Fruit fly (Drosophila melanogaster) whole organism, embryonic: ENCODE measurements around the gene CG10194.
A peak's percentile ranks its signal among the peaks of the same experiment; 100 is the strongest.

Experiments used
- BEAF-32 ChIP-seq: fragments of 200-800 bp; sonication (Bioruptor generic); optimal IDR thresholded peaks from 3 replicates; lab custom pipeline; 2017; ENCODE audit warnings: missing biosample characterization, missing genetic modification characterization, mild to moderate bottlenecking, moderate library complexity, missing genetic modification reagents
- Blimp-1 ChIP-seq: fragments of 200-800 bp; sonication (Bioruptor generic); optimal IDR thresholded peaks from 3 replicates; lab custom pipeline; 2018; ENCODE audit warnings: missing biosample characterization, missing genetic modification characterization, mild to moderate bottlenecking, moderate library complexity, missing genetic modification reagents
- CG10543 ChIP-seq: fragments of 200-800 bp; sonication (Bioruptor generic); optimal IDR thresholded peaks from 3 replicates; lab custom pipeline; 2017; ENCODE audit warnings: missing biosample characterization, mild to moderate bottlenecking, missing genetic modification characterization, moderate library complexity
- CG11085 ChIP-seq: fragments of 200-800 bp; sonication (Bioruptor generic); IDR thresholded peaks from 2 replicates; pipeline ENCODE4 v1.3.6; 2022; ENCODE audit warnings: missing biosample characterization, missing genetic modification characterization
- CG11247 ChIP-seq: fragments of 200-800 bp; sonication (Bioruptor generic); IDR thresholded peaks from 2 replicates; pipeline ENCODE4 v1.3.6; 2022; ENCODE audit warnings: missing biosample characterization, missing genetic modification characterization
- CG14441 ChIP-seq: fragments of 200-800 bp; sonication (Bioruptor generic); IDR thresholded peaks from 2 replicates; pipeline ENCODE4 v1.3.6; 2022; ENCODE audit warnings: missing biosample characterization, missing genetic modification characterization
- CG15011 ChIP-seq: fragments of 200-800 bp; sonication (Bioruptor generic); optimal IDR thresholded peaks from 3 replicates; lab custom pipeline; 2018; ENCODE audit warnings: missing biosample characterization, mild to moderate bottlenecking, missing genetic modification characterization
- CG1792 ChIP-seq: fragments of 200-800 bp; sonication (Bioruptor generic); optimal IDR thresholded peaks from 2 replicates; lab custom pipeline; 2016; ENCODE audit warnings: missing biosample characterization, missing genetic modification characterization
- CG18011 ChIP-seq: fragments of 200-800 bp; sonication (Bioruptor generic); optimal IDR thresholded peaks from 2 replicates; lab custom pipeline; 2017; ENCODE audit warnings: missing biosample characterization, missing genetic modification characterization, mild to moderate bottlenecking, moderate library complexity, missing genotype
- CG2116 ChIP-seq: fragments of 200-800 bp; sonication (Bioruptor generic); optimal IDR thresholded peaks from 3 replicates; lab custom pipeline; 2018; ENCODE audit warnings: missing biosample characterization, mild to moderate bottlenecking, missing genetic modification characterization
- CG2678 ChIP-seq: fragments of 200-800 bp; sonication (Bioruptor generic); optimal IDR thresholded peaks from 3 replicates; lab custom pipeline; 2019; ENCODE audit warnings: missing biosample characterization, mild to moderate bottlenecking, missing genetic modification characterization, moderate library complexity
- CG34224 ChIP-seq: fragments of 200-800 bp; sonication (Bioruptor generic); IDR thresholded peaks from 3 replicates; pipeline ENCODE4 v1.3.6; 2022; ENCODE audit warnings: missing biosample characterization, missing genetic modification characterization; ENCODE audit not compliant: partially characterized antibody
- CG3726 ChIP-seq: fragments of 200-800 bp; sonication (Bioruptor generic); IDR thresholded peaks from 3 replicates; pipeline ENCODE4, ENCODE4 v1.3.6; 2022; ENCODE audit warnings: missing biosample characterization, missing genetic modification characterization
- CG3995 ChIP-seq: fragments of 200-800 bp; sonication (Bioruptor generic); optimal IDR thresholded peaks from 3 replicates; lab custom pipeline; 2016; ENCODE audit warnings: missing biosample characterization, missing genetic modification characterization
- CG5180 ChIP-seq: fragments of 200-800 bp; sonication (Bioruptor generic); optimal IDR thresholded peaks from 3 replicates; lab custom pipeline; 2017; ENCODE audit warnings: missing biosample characterization, missing genetic modification characterization, mild to moderate bottlenecking, moderate library complexity, missing genetic modification reagents
- CG6272 ChIP-seq: fragments of 200-800 bp; sonication (Bioruptor generic); IDR thresholded peaks from 2 replicates; pipeline ENCODE4 v1.3.6; 2022; ENCODE audit warnings: missing biosample characterization, missing genetic modification characterization
- CG7372 ChIP-seq: fragments of 200-800 bp; sonication (Bioruptor generic); IDR thresholded peaks from 2 replicates; pipeline ENCODE4 v1.3.6; 2022; ENCODE audit warnings: missing biosample characterization, missing genetic modification characterization
- CG7745 ChIP-seq: fragments of 200-800 bp; sonication (Bioruptor generic); optimal IDR thresholded peaks from 2 replicates; lab custom pipeline; 2018; ENCODE audit warnings: missing biosample characterization, mild to moderate bottlenecking, missing genetic modification characterization, moderate library complexity
- CG8359 ChIP-seq: fragments of 200-800 bp; sonication (Bioruptor generic); optimal IDR thresholded peaks from 2 replicates; lab custom pipeline; 2017; ENCODE audit warnings: missing biosample characterization, mild to moderate bottlenecking, missing genetic modification characterization, borderline replicate concordance
- Deaf1 ChIP-seq: fragments of 200-800 bp; optimal IDR thresholded peaks from 3 replicates; lab custom pipeline; 2019; ENCODE audit warnings: missing biosample characterization, mild to moderate bottlenecking, missing genetic modification characterization, moderate library complexity
- Dp ChIP-seq: fragments of 200-800 bp; sonication (Bioruptor generic); optimal IDR thresholded peaks from 2 replicates; lab custom pipeline; 2018; ENCODE audit warnings: missing biosample characterization, mild to moderate bottlenecking, missing genetic modification characterization, moderate library complexity
- Ets65A ChIP-seq: fragments of 200-800 bp; sonication (Bioruptor generic); peaks from one replicate; lab custom pipeline; 2016; ENCODE audit warnings: missing biosample characterization, missing genetic modification characterization
- Fer3 ChIP-seq: fragments of 200-800 bp; sonication (Bioruptor generic); optimal IDR thresholded peaks from 2 replicates; lab custom pipeline; 2018; ENCODE audit warnings: missing biosample characterization, mild to moderate bottlenecking, missing genetic modification characterization, moderate library complexity
- Hr78 ChIP-seq, 2 experiments: fragments of 200-800 bp in 1 of 2; fragments of >200 bp in 1 of 2; sonication (Bioruptor generic) in 1 of 2; optimal IDR thresholded peaks; 2 replicates each; lab custom pipeline; 2017 to 2019; ENCODE audit warnings: missing biosample characterization in 2 of 2, missing genetic modification characterization in 2 of 2, mild to moderate bottlenecking in 1 of 2, moderate library complexity in 1 of 2
- Lpt ChIP-seq: fragments of >200 bp; optimal IDR thresholded peaks from 2 replicates; lab custom pipeline; 2018; ENCODE audit warnings: missing biosample characterization, missing genetic modification characterization
- Myb ChIP-seq: fragments of 200-800 bp; sonication (Bioruptor generic); optimal IDR thresholded peaks from 2 replicates; lab custom pipeline; 2016; ENCODE audit warnings: missing biosample characterization, missing genetic modification characterization
- Six4 ChIP-seq: fragments of 200-800 bp; sonication (Bioruptor generic); optimal IDR thresholded peaks from 2 replicates; lab custom pipeline; 2016; ENCODE audit warnings: missing biosample characterization, missing genetic modification characterization
- Trl ChIP-seq, 3 experiments: fragments of >200 bp in 2 of 3; fragments of 200-800 bp in 1 of 3; sonication (Bioruptor generic) in 1 of 3; optimal IDR thresholded peaks; 2 replicates in 1 of 3; 3 replicates in 2 of 3; lab custom pipeline; 2016 to 2017; ENCODE audit warnings: missing biosample characterization in 1 of 3, missing genetic modification characterization in 1 of 3
- Xrp1 ChIP-seq: fragments of 200-800 bp; sonication (Bioruptor generic); IDR thresholded peaks from 2 replicates; pipeline ENCODE4 v1.3.6; 2022; ENCODE audit warnings: missing biosample characterization, missing genetic modification characterization
- YL-1 ChIP-seq: fragments of 200-800 bp; sonication (Bioruptor generic); optimal IDR thresholded peaks from 3 replicates; lab custom pipeline; 2017; ENCODE audit warnings: missing biosample characterization, mild to moderate bottlenecking, missing genetic modification characterization
- amos ChIP-seq: fragments of 200-800 bp; sonication (Bioruptor generic); IDR thresholded peaks from 2 replicates; pipeline ENCODE4 v1.3.6; 2022; ENCODE audit warnings: missing biosample characterization, missing genetic modification characterization; ENCODE audit not compliant: partially characterized antibody
- az2 ChIP-seq: fragments of 200-800 bp; sonication (Bioruptor generic); optimal IDR thresholded peaks from 3 replicates; lab custom pipeline; 2016; ENCODE audit warnings: missing biosample characterization, missing genetic modification characterization
- chn ChIP-seq: fragments of 200-800 bp; sonication (Bioruptor generic); optimal IDR thresholded peaks from 2 replicates; lab custom pipeline; 2016; ENCODE audit warnings: missing biosample characterization, missing genetic modification characterization
- dysf ChIP-seq: fragments of 200-800 bp; sonication (Bioruptor generic); IDR thresholded peaks from 3 replicates; pipeline ENCODE4 v1.3.6; 2022; ENCODE audit warnings: missing biosample characterization, missing genetic modification characterization
- fu2 ChIP-seq: fragments of 200-800 bp; sonication (Bioruptor generic); optimal IDR thresholded peaks from 2 replicates; lab custom pipeline; 2016; ENCODE audit warnings: missing biosample characterization, missing genetic modification characterization
- hb ChIP-seq: fragments of 200-800 bp; sonication (Bioruptor generic); IDR thresholded peaks from 3 replicates; pipeline ENCODE4 v1.3.6; 2022; ENCODE audit warnings: missing biosample characterization, missing genetic modification characterization; ENCODE audit not compliant: partially characterized antibody
- jumu ChIP-seq: fragments of 200-800 bp; sonication (Bioruptor generic); optimal IDR thresholded peaks from 3 replicates; lab custom pipeline; 2016; ENCODE audit warnings: missing biosample characterization, missing genetic modification characterization
- lola ChIP-seq, 3 experiments: fragments of >200 bp in 2 of 3; fragments of 200-800 bp in 1 of 3; sonication (Bioruptor generic) in 1 of 3; optimal IDR thresholded peaks; 2 replicates each; lab custom pipeline; 2017 to 2019; ENCODE audit warnings: missing biosample characterization in 3 of 3, missing genetic modification characterization in 3 of 3, mild to moderate bottlenecking in 1 of 3, moderate library complexity in 1 of 3
- pzg ChIP-seq: fragments of 200-800 bp; sonication (Bioruptor generic); optimal IDR thresholded peaks from 3 replicates; lab custom pipeline; 2018; ENCODE audit warnings: missing biosample characterization, mild to moderate bottlenecking, missing genetic modification characterization, moderate library complexity
- seq ChIP-seq: fragments of 200-800 bp; sonication (Bioruptor generic); IDR thresholded peaks from 2 replicates; pipeline ENCODE4 v1.3.6; 2022; ENCODE audit warnings: missing biosample characterization, missing genetic modification characterization
- slbo ChIP-seq: fragments of 200-800 bp; sonication (Bioruptor generic); IDR thresholded peaks from 2 replicates; pipeline ENCODE4 v1.3.6; 2022; ENCODE audit warnings: missing biosample characterization, missing genetic modification characterization
- tio ChIP-seq: fragments of 200-800 bp; sonication (Bioruptor generic); optimal IDR thresholded peaks from 2 replicates; lab custom pipeline; 2017; ENCODE audit warnings: missing biosample characterization, missing genetic modification characterization, inconsistent platforms
- trem ChIP-seq: fragments of 200-800 bp; optimal IDR thresholded peaks from 3 replicates; lab custom pipeline; 2019; ENCODE audit warnings: missing biosample characterization, mild to moderate bottlenecking, missing genetic modification characterization, moderate library complexity
- tx ChIP-seq: fragments of 200-800 bp; sonication (Bioruptor generic); optimal IDR thresholded peaks from 2 replicates; lab custom pipeline; 2016; ENCODE audit warnings: missing biosample characterization, missing genetic modification characterization
- wek ChIP-seq: fragments of 200-800 bp; sonication (Bioruptor generic); optimal IDR thresholded peaks from 3 replicates; lab custom pipeline; 2018; ENCODE audit warnings: missing biosample characterization, mild to moderate bottlenecking, missing genetic modification characterization, moderate library complexity
- zen ChIP-seq: fragments of 200-800 bp; sonication (Bioruptor generic); optimal IDR thresholded peaks from 3 replicates; lab custom pipeline; 2018; ENCODE audit warnings: missing biosample characterization, mild to moderate bottlenecking, missing genetic modification characterization, moderate library complexity
- zen2 ChIP-seq: fragments of 200-800 bp; sonication (Bioruptor generic); IDR thresholded peaks from 3 replicates; pipeline ENCODE4 v1.3.6; 2022; ENCODE audit warnings: missing biosample characterization, missing genetic modification characterization; ENCODE audit not compliant: partially characterized antibody
- zfh2 ChIP-seq: fragments of 200-800 bp; sonication (Bioruptor generic); optimal IDR thresholded peaks from 2 replicates; lab custom pipeline; 2016; ENCODE audit warnings: missing biosample characterization, missing genetic modification characterization

The CG10194 gene

dm6 chr2L:19519611-19520010, 29.7 kb upstream of the CG10194 start (continued):
- TF ChIP-seq Deaf1: peak; percentile 22
- no peak for TF ChIP-seq jumu (GFP tag; lab: Kevin White, UChicago)
- TF ChIP-seq seq (GFP tag; lab: Robert Waterston, UW): peak; percentile 52; the same call in 1 of the 2 replicates

dm6 chr2L:19518636-19519086, 28.8 kb upstream of the CG10194 start, which contains the start of gene CG10132:
TSS of gene CG10132 (plus strand) at chr2L:19518824.
- TF ChIP-seq wek (no peak), Lpt (GFP tag; lab: Kevin White, UChicago) (no peak), chn (no peak), dysf (GFP tag; lab: Robert Waterston, UW) (no peak), Ets65A (no peak), CG7372 (GFP tag; lab: Robert Waterston, UW) (no peak), CG14441 (GFP tag; lab: Robert Waterston, UW) (no peak), CG34224 (GFP tag; lab: Robert Waterston, UW) (peak; percentile 59; the same call in 2 of the 3 replicates), Blimp-1 (GFP tag; lab: Kevin White, UChicago) (no peak), lola (GFP tag; optimal IDR thresholded peaks at IDR 0.05; lab: Kevin White, UChicago) (no peak), BEAF-32 (peak; percentile 25), hb (GFP tag; lab: Robert Waterston, UW) (peak; percentile 67; the same call in 1 of the 3 replicates), trem (tag; lab: Kevin White, UChicago) (no peak), tio (GFP tag; lab: Kevin White, UChicago) (no peak), zen2 (GFP tag; lab: Robert Waterston, UW) (peak; percentile 75), Deaf1 (peak; percentile 85), CG18011 (GFP tag; lab: Kevin White, UChicago) (no peak), fu2 (GFP tag; lab: Kevin White, UChicago) (no peak), az2 (GFP tag; lab: Kevin White, UChicago) (no peak), pzg (GFP tag; lab: Kevin White, UChicago) (no peak), CG2678 (tag; lab: Kevin White, UChicago) (no peak), Myb (GFP tag; lab: Kevin White, UChicago) (peak; percentile 86), CG6272 (GFP tag; lab: Robert Waterston, UW) (no peak), Dp (GFP tag; lab: Kevin White, UChicago) (peak; percentile 29), CG3726 (GFP tag; lab: Robert Waterston, UW) (no peak), CG10543 (GFP tag; lab: Kevin White, UChicago) (peak; percentile 5), zfh2 (no peak), CG5180 (no peak), CG7745 (no peak), Xrp1 (GFP tag; lab: Robert Waterston, UW) (no peak), CG8359 (GFP tag; lab: Kevin White, UChicago) (no peak), CG15011 (GFP tag; lab: Kevin White, UChicago) (no peak), CG11247 (GFP tag; lab: Robert Waterston, UW) (no peak), Six4 (no peak), tx (no peak), amos (peak; percentile 30; the same call in 1 of the 2 replicates), CG2116 (GFP tag; lab: Kevin White, UChicago) (peak; percentile 21), CG11085 (no peak), Fer3 (tag; lab: Kevin White, UChicago) (no peak), CG3995 (no peak), YL-1 (GFP tag; lab: Kevin White, UChicago) (peak; percentile 13), Hr78 (GFP tag; optimal IDR thresholded peaks at IDR 0.05; lab: Kevin White, UChicago) (no peak), CG1792 (no peak), zen (tag; lab: Kevin White, UChicago) (no peak), Trl (optimal IDR thresholded peaks at IDR 0.05; lab: Kevin White, UChicago) (no peak), Trl (GFP tag; optimal IDR thresholded peaks at IDR 0.05; lab: Kevin White, UChicago) (no peak), slbo (no peak)
